Worm (Caenorhabditis elegans): ENCODE data around the gene msp-77.

DNA sequence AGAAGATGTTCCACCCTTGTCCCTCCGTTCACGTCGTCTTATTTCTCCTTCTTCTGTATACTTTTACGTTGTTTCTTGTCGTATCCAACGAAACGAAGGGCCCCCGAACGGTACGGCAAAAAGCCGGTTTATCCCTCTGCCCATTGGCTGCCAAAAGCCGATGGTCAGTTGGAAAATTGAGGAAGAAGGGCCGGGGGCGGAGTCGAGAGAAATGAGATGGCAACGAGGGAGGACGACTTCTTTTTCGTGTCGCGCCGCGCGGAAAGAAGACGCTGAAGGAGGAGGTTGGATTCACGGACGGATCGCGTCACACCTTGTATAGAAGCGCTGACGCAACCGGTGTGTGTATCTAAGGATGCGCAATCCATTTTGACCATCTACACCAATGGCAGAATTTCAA lies 20.7 kb downstream of the msp-77 start:
- TF ChIP-seq W03F9.2 (tag; optimal IDR thresholded peaks at IDR 0.05) (no peak), dao-5 (tag; optimal IDR thresholded peaks at IDR 0.05) (no peak)
